Fruit fly (Drosophila melanogaster) whole organism, embryonic: ENCODE measurements around the gene CG31819.

Experiments used
- Antp ChIP-seq: fragments of 200-800 bp; sonication (Bioruptor generic); optimal IDR thresholded peaks from 3 replicates; lab custom pipeline; 2016; ENCODE audit warnings: missing biosample characterization, missing genetic modification characterization
- B-H2 ChIP-seq: fragments of 200-800 bp; sonication (Bioruptor generic); optimal IDR thresholded peaks from 2 replicates; lab custom pipeline; 2018; ENCODE audit warnings: missing biosample characterization, mild to moderate bottlenecking, missing genetic modification characterization
- BtbVII ChIP-seq: fragments of 200-800 bp; sonication (Bioruptor generic); optimal IDR thresholded peaks from 3 replicates; lab custom pipeline; 2017; ENCODE audit warnings: missing biosample characterization, mild to moderate bottlenecking, missing genetic modification characterization
- CG10209 ChIP-seq: fragments of 200-800 bp; sonication (Bioruptor generic); optimal IDR thresholded peaks from 3 replicates; lab custom pipeline; 2017; ENCODE audit warnings: missing biosample characterization, mild to moderate bottlenecking, missing genetic modification characterization, missing genetic modification reagents
- CG11695 ChIP-seq: fragments of 200-800 bp; sonication (Bioruptor generic); IDR thresholded peaks from 3 replicates; pipeline ENCODE4 v1.3.6; 2022; ENCODE audit warnings: missing biosample characterization, missing genetic modification characterization
- CG12299 ChIP-seq: fragments of 200-800 bp; sonication (Bioruptor generic); optimal IDR thresholded peaks from 2 replicates; lab custom pipeline; 2018; ENCODE audit warnings: missing biosample characterization, mild to moderate bottlenecking, missing genetic modification characterization
- CG12744 ChIP-seq: fragments of 200-800 bp; sonication (Bioruptor generic); optimal IDR thresholded peaks from 2 replicates; lab custom pipeline; 2016; ENCODE audit warnings: missing biosample characterization, missing genetic modification characterization
- CG13894 ChIP-seq: fragments of 200-800 bp; sonication (Bioruptor generic); optimal IDR thresholded peaks from 3 replicates; lab custom pipeline; 2018; ENCODE audit warnings: missing biosample characterization, mild to moderate bottlenecking, missing genetic modification characterization, moderate library complexity
- CG14014 ChIP-seq: fragments of 200-800 bp; sonication (Bioruptor generic); IDR thresholded peaks from 2 replicates; pipeline ENCODE4 v1.3.6; 2022; ENCODE audit warnings: missing biosample characterization, missing genetic modification characterization
- CG1603 ChIP-seq: fragments of 200-800 bp; sonication (Bioruptor generic); optimal IDR thresholded peaks from 2 replicates; lab custom pipeline; 2019; ENCODE audit warnings: missing biosample characterization, mild to moderate bottlenecking, missing genetic modification characterization, moderate library complexity
- CG17328 ChIP-seq: fragments of 200-800 bp; sonication (Bioruptor generic); IDR thresholded peaks from 2 replicates; pipeline ENCODE4 v1.3.6; 2022; ENCODE audit warnings: missing biosample characterization, missing genetic modification characterization
- CG17385 ChIP-seq: fragments of 200-800 bp; sonication (Bioruptor generic); optimal IDR thresholded peaks from 3 replicates; lab custom pipeline; 2018; ENCODE audit warnings: missing biosample characterization, mild to moderate bottlenecking, missing genetic modification characterization
- CG17802 ChIP-seq: fragments of 200-800 bp; sonication (Bioruptor generic); optimal IDR thresholded peaks from 2 replicates; lab custom pipeline; 2018; ENCODE audit warnings: missing biosample characterization, mild to moderate bottlenecking, missing genetic modification characterization, moderate library complexity
- CG18764 ChIP-seq: fragments of 200-800 bp; sonication (Bioruptor generic); optimal IDR thresholded peaks from 3 replicates; lab custom pipeline; 2016; ENCODE audit warnings: missing biosample characterization, missing genetic modification characterization
- CG30020 ChIP-seq: fragments of 200-800 bp; optimal IDR thresholded peaks from 2 replicates; lab custom pipeline; 2019; ENCODE audit warnings: missing biosample characterization, mild to moderate bottlenecking, missing genetic modification characterization, moderate library complexity
- CG4617 ChIP-seq: fragments of 200-800 bp; sonication (Bioruptor generic); optimal IDR thresholded peaks from 3 replicates; lab custom pipeline; 2016; ENCODE audit warnings: missing biosample characterization, missing genetic modification characterization, borderline replicate concordance
- CG6254 ChIP-seq: fragments of 200-800 bp; sonication (Bioruptor generic); optimal IDR thresholded peaks from 3 replicates; lab custom pipeline; 2017; ENCODE audit warnings: mild to moderate bottlenecking, missing biosample characterization, missing genetic modification reagents, missing genetic modification characterization
- CG6689 ChIP-seq: fragments of 200-800 bp; sonication (Bioruptor generic); IDR thresholded peaks from 2 replicates; pipeline ENCODE4 v1.3.6; 2022; ENCODE audit warnings: missing biosample characterization, missing genetic modification characterization
- CG6791 ChIP-seq: fragments of 200-800 bp; sonication (Bioruptor generic); IDR thresholded peaks from 3 replicates; pipeline ENCODE4 v1.3.6; 2022; ENCODE audit warnings: missing biosample characterization, missing genetic modification characterization; ENCODE audit not compliant: partially characterized antibody
- CG7357 ChIP-seq: fragments of 200-800 bp; sonication (Bioruptor generic); IDR thresholded peaks from 3 replicates; pipeline ENCODE4 v1.3.6; 2022; ENCODE audit warnings: missing biosample characterization, missing genetic modification characterization
- CG9727 ChIP-seq: fragments of 200-800 bp; sonication (Bioruptor generic); optimal IDR thresholded peaks from 3 replicates; lab custom pipeline; 2017; ENCODE audit warnings: missing biosample characterization, mild to moderate bottlenecking, missing genetic modification characterization
- CG9932 ChIP-seq: fragments of 200-800 bp; sonication (Bioruptor generic); IDR thresholded peaks from 2 replicates; pipeline ENCODE4 v1.3.6; 2022; ENCODE audit warnings: missing biosample characterization, missing genetic modification characterization
- Dip2 ChIP-seq: fragments of 200-800 bp; sonication (Bioruptor generic); IDR thresholded peaks from 2 replicates; pipeline ENCODE4 v1.3.6; 2022; ENCODE audit warnings: missing biosample characterization, missing genetic modification characterization
- Fer2 ChIP-seq: fragments of 200-800 bp; sonication (Bioruptor generic); optimal IDR thresholded peaks from 2 replicates; lab custom pipeline; 2018; ENCODE audit warnings: missing biosample characterization, mild to moderate bottlenecking, missing genetic modification characterization, moderate library complexity
- Hr51 ChIP-seq, 2 experiments: fragments of 200-800 bp; sonication (Bioruptor generic); optimal IDR thresholded peaks; 2 replicates in 1 of 2; 3 replicates in 1 of 2; lab custom pipeline; 2016 to 2018; ENCODE audit warnings: missing biosample characterization in 2 of 2, missing genetic modification characterization in 2 of 2, mild to moderate bottlenecking in 1 of 2, moderate library complexity in 1 of 2
- Max ChIP-seq: fragments of 200-800 bp; sonication (Bioruptor generic); optimal IDR thresholded peaks from 2 replicates; lab custom pipeline; 2016; ENCODE audit warnings: missing biosample characterization, mild to moderate bottlenecking, missing genetic modification characterization
- Opbp ChIP-seq: fragments of 200-800 bp; sonication (Bioruptor generic); IDR thresholded peaks from 3 replicates; pipeline ENCODE4 v1.3.6; 2022; ENCODE audit warnings: missing biosample characterization, missing genetic modification characterization; ENCODE audit not compliant: partially characterized antibody
- Ravus ChIP-seq: fragments of 200-800 bp; sonication (Bioruptor generic); IDR thresholded peaks from 2 replicates; pipeline ENCODE4 v1.3.6; 2022; ENCODE audit warnings: missing biosample characterization, missing genetic modification characterization
- Scr ChIP-seq: fragments of 200-800 bp; sonication (Bioruptor generic); IDR thresholded peaks from 2 replicates; pipeline ENCODE4 v1.3.6; 2022; ENCODE audit warnings: missing biosample characterization, missing genetic modification characterization; ENCODE audit not compliant: partially characterized antibody
- Sox100B ChIP-seq: fragments of 200-800 bp; sonication (Bioruptor generic); optimal IDR thresholded peaks from 3 replicates; lab custom pipeline; 2018; ENCODE audit warnings: missing biosample characterization, mild to moderate bottlenecking, missing genetic modification characterization
- Sry-δ ChIP-seq: fragments of 200-800 bp; sonication (Bioruptor generic); optimal IDR thresholded peaks from 2 replicates; lab custom pipeline; 2016; ENCODE audit warnings: missing biosample characterization, missing genetic modification characterization
- az2 ChIP-seq: fragments of 200-800 bp; sonication (Bioruptor generic); optimal IDR thresholded peaks from 3 replicates; lab custom pipeline; 2016; ENCODE audit warnings: missing biosample characterization, missing genetic modification characterization
- chm ChIP-seq: fragments of 200-800 bp; sonication (Bioruptor generic); IDR thresholded peaks from 2 replicates; pipeline ENCODE4 v1.3.6; 2022; ENCODE audit warnings: missing biosample characterization, missing genetic modification characterization
- dysf ChIP-seq: fragments of 200-800 bp; sonication (Bioruptor generic); IDR thresholded peaks from 3 replicates; pipeline ENCODE4 v1.3.6; 2022; ENCODE audit warnings: missing biosample characterization, missing genetic modification characterization
- hbn ChIP-seq: fragments of 200-800 bp; sonication (Bioruptor generic); IDR thresholded peaks from 2 replicates; pipeline ENCODE4 v1.3.6; 2022; ENCODE audit warnings: missing biosample characterization, missing genetic modification characterization; ENCODE audit not compliant: partially characterized antibody
- her ChIP-seq: fragments of 200-800 bp; sonication (Bioruptor generic); optimal IDR thresholded peaks from 2 replicates; lab custom pipeline; 2016; ENCODE audit warnings: missing biosample characterization, missing genetic modification characterization
- lola ChIP-seq, 3 experiments: fragments of >200 bp in 2 of 3; fragments of 200-800 bp in 1 of 3; sonication (Bioruptor generic) in 1 of 3; optimal IDR thresholded peaks; 2 replicates each; lab custom pipeline; 2017 to 2019; ENCODE audit warnings: missing biosample characterization in 3 of 3, missing genetic modification characterization in 3 of 3, mild to moderate bottlenecking in 1 of 3, moderate library complexity in 1 of 3
- phol ChIP-seq: fragments of 200-800 bp; sonication (Bioruptor generic); optimal IDR thresholded peaks from 3 replicates; lab custom pipeline; 2018; ENCODE audit warnings: missing biosample characterization, mild to moderate bottlenecking, missing genetic modification characterization, moderate library complexity
- pnt ChIP-seq: fragments of 200-800 bp; sonication (Bioruptor generic); optimal IDR thresholded peaks from 3 replicates; lab custom pipeline; 2016; ENCODE audit warnings: missing biosample characterization, missing genetic modification characterization
- pzg ChIP-seq: fragments of 200-800 bp; sonication (Bioruptor generic); optimal IDR thresholded peaks from 3 replicates; lab custom pipeline; 2018; ENCODE audit warnings: missing biosample characterization, mild to moderate bottlenecking, missing genetic modification characterization, moderate library complexity
- sens ChIP-seq: fragments of 200-800 bp; sonication (Bioruptor generic); peaks from one replicate; lab custom pipeline; 2016; ENCODE audit warnings: missing biosample characterization, missing genetic modification characterization
- sens-2 ChIP-seq: fragments of 200-800 bp; sonication (Bioruptor generic); IDR thresholded peaks from 2 replicates; pipeline ENCODE4 v1.3.6; 2022; ENCODE audit warnings: missing biosample characterization, missing genetic modification characterization
- sug ChIP-seq: fragments of 200-800 bp; optimal IDR thresholded peaks from 2 replicates; lab custom pipeline; 2019; ENCODE audit warnings: missing biosample characterization, mild to moderate bottlenecking, missing genetic modification characterization, moderate library complexity
- tna ChIP-seq: fragments of 200-800 bp; sonication (Bioruptor generic); IDR thresholded peaks from 2 replicates; pipeline ENCODE4 v1.3.6; 2022; ENCODE audit warnings: missing biosample characterization, missing genetic modification characterization; ENCODE audit not compliant: partially characterized antibody
- trh ChIP-seq: fragments of 200-800 bp; sonication (Bioruptor generic); optimal IDR thresholded peaks from 2 replicates; lab custom pipeline; 2016; ENCODE audit warnings: missing biosample characterization, missing genetic modification characterization
- tup ChIP-seq: fragments of 200-800 bp; sonication (Bioruptor generic); optimal IDR thresholded peaks from 2 replicates; lab custom pipeline; 2016; ENCODE audit warnings: missing biosample characterization, mild to moderate bottlenecking, missing genetic modification characterization, moderate library complexity
- wek ChIP-seq: fragments of 200-800 bp; sonication (Bioruptor generic); optimal IDR thresholded peaks from 3 replicates; lab custom pipeline; 2018; ENCODE audit warnings: missing biosample characterization, mild to moderate bottlenecking, missing genetic modification characterization, moderate library complexity

Gene CG31819

DNA sequence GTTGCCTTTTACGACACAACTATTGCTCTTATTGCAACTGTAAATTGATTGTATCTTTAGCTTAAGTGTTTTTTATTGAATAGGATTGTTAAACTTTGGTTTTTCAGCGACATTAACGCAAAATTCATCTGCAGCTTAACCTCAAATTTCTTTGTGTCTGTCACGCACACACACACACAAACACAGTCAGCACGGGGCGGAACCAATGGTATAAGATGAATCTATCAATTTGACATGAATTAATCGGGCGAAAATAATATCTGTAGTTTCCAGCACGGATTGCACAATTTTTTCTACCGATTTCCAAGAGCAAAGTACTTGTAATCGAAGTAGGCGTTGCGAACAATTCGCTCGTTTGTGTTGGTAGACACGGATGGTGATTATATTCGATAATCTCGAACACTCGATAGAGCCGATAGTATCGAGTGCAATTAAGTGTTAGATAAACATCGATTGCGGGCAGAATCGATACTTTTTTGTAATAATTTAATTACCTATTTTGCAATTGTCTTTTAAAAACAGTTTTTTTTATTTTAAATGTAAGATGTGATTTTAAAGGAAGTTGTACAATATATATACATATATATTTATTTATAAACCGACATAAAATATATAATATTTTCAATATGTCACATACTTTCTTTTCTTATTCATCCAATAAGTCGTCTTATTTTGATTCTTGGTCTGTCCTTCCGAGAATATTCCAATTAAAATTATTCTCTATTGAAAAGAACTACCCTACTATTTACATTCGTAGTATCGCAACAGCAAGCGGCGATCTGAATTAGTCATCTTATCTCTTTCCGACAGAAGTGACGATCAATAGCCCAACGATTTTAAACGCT lies 46.2 kb downstream of the CG31819 start, which contains the start of the genes PRL-1 and EndoGI (continued):
- TF ChIP-seq Sry-δ (GFP tag; lab: Kevin White, UChicago) (peak; percentile 82), CG9727 (GFP tag; lab: Kevin White, UChicago) (peak; percentile 71), B-H2 (GFP tag; lab: Kevin White, UChicago) (peak; percentile 81), CG7357 (GFP tag; lab: Robert Waterston, UW) (no peak), lola (GFP tag; optimal IDR thresholded peaks at IDR 0.05; lab: Kevin White, UChicago) (peak in 1 of 3 experiments; percentile 54), Ravus (GFP tag; lab: Robert Waterston, UW) (peak; percentile 37; the same call in 1 of the 2 replicates), trh (GFP tag; lab: Kevin White, UChicago) (peak; percentile 49), CG6689 (GFP tag; lab: Robert Waterston, UW) (peak; percentile 83; the same call in 1 of the 2 replicates), CG14014 (GFP tag; lab: Robert Waterston, UW) (peak; percentile 85), Sox100B (GFP tag; lab: Kevin White, UChicago) (peak; percentile 81), CG6254 (GFP tag; lab: Kevin White, UChicago) (peak; percentile 69), pnt (GFP tag; lab: Kevin White, UChicago) (no peak), wek (GFP tag; lab: Kevin White, UChicago) (peak; percentile 54), hbn (peak; percentile 98), her (no peak), dysf (GFP tag; lab: Robert Waterston, UW) (peak; percentile 79; the same call in 1 of the 3 replicates), CG17385 (GFP tag; lab: Kevin White, UChicago) (peak; percentile 84), sens-2 (peak; percentile 57; the same call in 1 of the 2 replicates), Fer2 (tag; lab: Kevin White, UChicago) (peak; percentile 68), CG1603 (peak; percentile 70), CG4617 (GFP tag; lab: Kevin White, UChicago) (peak; percentile 81), Antp (GFP tag; lab: Kevin White, UChicago) (no peak), Hr51 (GFP tag; optimal IDR thresholded peaks at IDR 0.05; lab: Kevin White, UChicago) (peak; percentile 12 to 90), phol (tag; lab: Kevin White, UChicago) (peak; percentile 75), CG17802 (no peak), CG10209 (peak; percentile 67), CG12744 (GFP tag; lab: Kevin White, UChicago) (peak; percentile 12), CG6791 (GFP tag; lab: Robert Waterston, UW) (peak; percentile 100), CG17328 (peak; percentile 80), Opbp (GFP tag; lab: Robert Waterston, UW) (peak; percentile 99), CG18764 (peak; percentile 40), az2 (GFP tag; lab: Kevin White, UChicago) (peak; percentile 59), BtbVII (GFP tag; lab: Kevin White, UChicago) (peak; percentile 56), tup (GFP tag; lab: Kevin White, UChicago) (no peak), CG9932 (GFP tag; lab: Robert Waterston, UW) (peak; percentile 80; the same call in 1 of the 2 replicates), sens (GFP tag; lab: Kevin White, UChicago) (peak; percentile 86), pzg (GFP tag; lab: Kevin White, UChicago) (peak; percentile 86), Max (GFP tag; lab: Kevin White, UChicago) (peak; percentile 68), chm (peak; percentile 83; the same call in 1 of the 2 replicates), tna (peak; percentile 100), CG13894 (tag; lab: Kevin White, UChicago) (peak; percentile 79), sug (tag; lab: Kevin White, UChicago) (peak; percentile 77), CG11695 (GFP tag; lab: Robert Waterston, UW) (peak; percentile 90), CG30020 (peak; percentile 74), Scr (GFP tag; lab: Robert Waterston, UW) (peak; percentile 99), Dip2 (GFP tag; lab: Robert Waterston, UW) (no peak), CG12299 (tag; lab: Kevin White, UChicago) (peak; percentile 78)
